Fruit fly (Drosophila melanogaster): ENCODE results near the gene CG17919.

The CG17919 gene

dm6 chr3R:6343396-6344239 is at the start of gene CG17919:
Gene CG17919, plus strand, starts transcription at chr3R:6344029.
- TF ChIP-seq Sin3A (optimal IDR thresholded peaks at IDR 0.05) = no peak

- no peak for TF ChIP-seq ttk (optimal IDR thresholded peaks at IDR 0.05)
- TF ChIP-seq psq (optimal IDR thresholded peaks at IDR 0.05) = no peak
- no peak for TF ChIP-seq insv (optimal IDR thresholded peaks at IDR 0.05)
- no peak for TF ChIP-seq Myc (optimal IDR thresholded peaks at IDR 0.05)
- no peak for TF ChIP-seq Sin3A (optimal IDR thresholded peaks at IDR 0.05)
- TF ChIP-seq h (optimal IDR thresholded peaks at IDR 0.05) = no peak
Measured at dm6 chr3R:6294046-6294445, 49.8 kb upstream of the CG17919 start.

- TF ChIP-seq ttk (optimal IDR thresholded peaks at IDR 0.05) (no peak), psq (optimal IDR thresholded peaks at IDR 0.05) (no peak), insv (optimal IDR thresholded peaks at IDR 0.05) (no peak), Myc (optimal IDR thresholded peaks at IDR 0.05) (no peak), h (optimal IDR thresholded peaks at IDR 0.05) (no peak), Sin3A (optimal IDR thresholded peaks at IDR 0.05) (no peak)
Measured at dm6 chr3R:6297164-6297563, 46.7 kb upstream of the CG17919 start.

- no peak for TF ChIP-seq Sin3A (optimal IDR thresholded peaks at IDR 0.05)
- no peak for TF ChIP-seq insv (optimal IDR thresholded peaks at IDR 0.05)
- no peak for TF ChIP-seq ttk (optimal IDR thresholded peaks at IDR 0.05)
- no peak for TF ChIP-seq psq (optimal IDR thresholded peaks at IDR 0.05)
Measured at dm6 chr3R:6298828-6299227, 45.0 kb upstream of the CG17919 start, which contains the start of gene Osi14. Gene Osi14, plus strand, starts transcription at chr3R:6299128.

- TF ChIP-seq psq (optimal IDR thresholded peaks at IDR 0.05) (no peak), insv (optimal IDR thresholded peaks at IDR 0.05) (no peak), Sin3A (optimal IDR thresholded peaks at IDR 0.05) (no peak), h (optimal IDR thresholded peaks at IDR 0.05) (no peak), ttk (optimal IDR thresholded peaks at IDR 0.05) (no peak), Myc (optimal IDR thresholded peaks at IDR 0.05) (no peak)
Measured at dm6 chr3R:6301257-6301839, 42.5 kb upstream of the CG17919 start, which contains the start of gene Osi15. Gene Osi15, plus strand, starts transcription at chr3R:6301804.

dm6 chr3R:6303738-6304137 is 40.1 kb upstream of the CG17919 start, which contains the start of gene CG46396:
Gene CG46396, plus strand, starts transcription at chr3R:6304038.
- TF ChIP-seq psq (optimal IDR thresholded peaks at IDR 0.05) = no peak
- TF ChIP-seq h (optimal IDR thresholded peaks at IDR 0.05) = no peak
- no peak for TF ChIP-seq Sin3A (optimal IDR thresholded peaks at IDR 0.05)
- TF ChIP-seq ttk (optimal IDR thresholded peaks at IDR 0.05) = no peak
- TF ChIP-seq insv (optimal IDR thresholded peaks at IDR 0.05) = no peak
- TF ChIP-seq Myc (optimal IDR thresholded peaks at IDR 0.05) = no peak

dm6 chr3R:6304947-6305346 is 38.9 kb upstream of the CG17919 start, which contains the start of gene Osi16:
Gene Osi16, plus strand, starts transcription at chr3R:6305247.
- TF ChIP-seq Sin3A (optimal IDR thresholded peaks at IDR 0.05) = no peak
- TF ChIP-seq h (optimal IDR thresholded peaks at IDR 0.05) = no peak
- TF ChIP-seq insv (optimal IDR thresholded peaks at IDR 0.05) = no peak
- TF ChIP-seq Myc (optimal IDR thresholded peaks at IDR 0.05) = no peak
- TF ChIP-seq ttk (optimal IDR thresholded peaks at IDR 0.05) = no peak
- no peak for TF ChIP-seq psq (optimal IDR thresholded peaks at IDR 0.05)

dm6 chr3R:6306584-6306983 is 37.2 kb upstream of the CG17919 start, which contains the start of gene CG46026:
Gene CG46026, plus strand, starts transcription at chr3R:6306884.
- TF ChIP-seq insv (optimal IDR thresholded peaks at IDR 0.05) = no peak
- TF ChIP-seq ttk (optimal IDR thresholded peaks at IDR 0.05) = no peak
- TF ChIP-seq h (optimal IDR thresholded peaks at IDR 0.05) = no peak
- no peak for TF ChIP-seq psq (optimal IDR thresholded peaks at IDR 0.05)
- TF ChIP-seq Sin3A (optimal IDR thresholded peaks at IDR 0.05) = no peak
- no peak for TF ChIP-seq Myc (optimal IDR thresholded peaks at IDR 0.05)

- TF ChIP-seq insv (optimal IDR thresholded peaks at IDR 0.05) (no peak), Myc (optimal IDR thresholded peaks at IDR 0.05) (no peak), Sin3A (optimal IDR thresholded peaks at IDR 0.05) (no peak), h (optimal IDR thresholded peaks at IDR 0.05) (no peak), psq (optimal IDR thresholded peaks at IDR 0.05) (no peak), ttk (optimal IDR thresholded peaks at IDR 0.05) (no peak)
Measured at dm6 chr3R:6309676-6310075, 34.2 kb upstream of the CG17919 start, which contains the start of gene CG31560. Gene CG31560, plus strand, starts transcription at chr3R:6309976.

dm6 chr3R:6311641-6312259 is 32.1 kb upstream of the CG17919 start, which contains the start of gene Osi17:
Gene Osi17, plus strand, starts transcription at chr3R:6311772.
- TF ChIP-seq h (optimal IDR thresholded peaks at IDR 0.05) (no peak), insv (optimal IDR thresholded peaks at IDR 0.05) (no peak), psq (optimal IDR thresholded peaks at IDR 0.05) (no peak), Sin3A (optimal IDR thresholded peaks at IDR 0.05) (no peak), Myc (optimal IDR thresholded peaks at IDR 0.05) (no peak), ttk (optimal IDR thresholded peaks at IDR 0.05) (no peak)

- TF ChIP-seq Sin3A (optimal IDR thresholded peaks at IDR 0.05) (no peak), h (optimal IDR thresholded peaks at IDR 0.05) (no peak), ttk (optimal IDR thresholded peaks at IDR 0.05) (no peak), psq (optimal IDR thresholded peaks at IDR 0.05) (no peak), insv (optimal IDR thresholded peaks at IDR 0.05) (no peak)
Measured at dm6 chr3R:6315078-6315477, 28.8 kb upstream of the CG17919 start.

- TF ChIP-seq insv (optimal IDR thresholded peaks at IDR 0.05) (no peak), psq (optimal IDR thresholded peaks at IDR 0.05) (no peak), ttk (optimal IDR thresholded peaks at IDR 0.05) (no peak), h (optimal IDR thresholded peaks at IDR 0.05) (no peak), Sin3A (optimal IDR thresholded peaks at IDR 0.05) (no peak), Myc (optimal IDR thresholded peaks at IDR 0.05) (no peak)
Measured at dm6 chr3R:6329774-6330298, 14.0 kb upstream of the CG17919 start, which contains the start of gene Osi18. Gene Osi18, plus strand, starts transcription at chr3R:6330248.

Data from Kc167 (cell line).